Fruit fly (Drosophila melanogaster): ENCODE data around the gene CG6418.

DNA sequence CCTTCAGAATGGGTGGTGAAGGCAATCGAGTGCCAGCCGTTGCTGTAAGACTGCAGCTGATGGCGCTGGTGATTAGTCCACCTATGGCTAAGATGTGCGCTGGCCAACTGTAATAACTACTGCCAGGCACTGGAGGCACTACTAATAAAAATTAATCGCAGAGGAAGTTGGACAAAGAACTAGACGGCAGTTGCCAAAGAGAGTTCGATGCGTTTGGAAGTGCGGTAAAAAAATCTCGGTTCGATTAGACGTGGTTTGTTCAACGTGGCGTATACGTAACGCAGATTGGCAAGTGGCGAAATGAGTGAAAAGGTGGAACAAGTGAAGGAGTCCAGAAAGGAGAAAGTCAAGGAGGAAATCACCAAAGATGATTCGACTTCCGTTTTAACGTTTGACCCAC lies 43.6 kb downstream of the CG6418 start, which contains the start of gene tna:
- TF ChIP-seq CG8478 (optimal IDR thresholded peaks at IDR 0.05): no peak
- no peak for TF ChIP-seq CTCF (optimal IDR thresholded peaks at IDR 0.05)

Data from S2 (cell line).